Worm (Caenorhabditis elegans): ENCODE data around the gene lgc-30.

DNA sequence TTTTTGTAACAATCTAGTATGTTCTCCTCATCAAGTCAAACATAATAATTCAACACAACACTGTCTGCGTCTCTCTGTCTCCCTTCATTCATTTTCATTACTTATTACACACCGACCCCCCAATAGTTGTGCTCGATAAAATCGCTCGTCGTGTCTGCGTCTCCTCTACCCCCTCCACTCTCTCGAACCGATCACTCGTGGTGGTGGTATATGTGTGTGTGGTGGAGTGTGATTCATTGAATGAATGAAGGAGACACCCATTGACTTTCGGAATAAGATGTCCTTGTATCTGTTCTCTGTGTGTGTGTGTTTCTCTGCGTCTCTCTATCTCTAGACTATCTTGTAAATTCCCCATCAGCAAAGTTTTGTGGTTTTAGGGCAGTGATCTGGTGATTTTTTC is 33.1 kb downstream of the lgc-30 start:
- TF ChIP-seq hlh-15 (tag; optimal IDR thresholded peaks at IDR 0.05) (no peak), fkh-10 (GFP tag; optimal IDR thresholded peaks at IDR 0.05) (no peak), sox-4 (tag; optimal IDR thresholded peaks at IDR 0.05) (no peak), F13H6.1 (tag; optimal IDR thresholded peaks at IDR 0.05) (no peak), T23F11.4 (GFP tag; optimal IDR thresholded peaks at IDR 0.05) (no peak), eyg-1 (tag; optimal IDR thresholded peaks at IDR 0.05) (no peak)

Data from whole organism, late embryonic.